Worm (Caenorhabditis elegans) whole organism, L4/young adult: ENCODE results near the gene tpra-1.

Source experiments
- W03F9.2 ChIP-seq: fragments of 150-350 bp; optimal IDR thresholded peaks from 2 replicates; lab custom pipeline; 2014; ENCODE audit warnings: missing biosample characterization, missing genetic modification characterization
- dao-5 ChIP-seq: sonication (generic microtip); optimal IDR thresholded peaks from 2 replicates; lab custom pipeline; 2016; ENCODE audit warnings: missing genotype, missing genetic modification characterization, moderate library complexity, missing compliant biosample characterization
- him-1 ChIP-seq: sonication (generic microtip); optimal IDR thresholded peaks from 2 replicates; lab custom pipeline; 2016; ENCODE audit warnings: missing genotype, missing genetic modification reagents, missing genetic modification characterization, missing compliant biosample characterization

tpra-1 gene

DNA sequence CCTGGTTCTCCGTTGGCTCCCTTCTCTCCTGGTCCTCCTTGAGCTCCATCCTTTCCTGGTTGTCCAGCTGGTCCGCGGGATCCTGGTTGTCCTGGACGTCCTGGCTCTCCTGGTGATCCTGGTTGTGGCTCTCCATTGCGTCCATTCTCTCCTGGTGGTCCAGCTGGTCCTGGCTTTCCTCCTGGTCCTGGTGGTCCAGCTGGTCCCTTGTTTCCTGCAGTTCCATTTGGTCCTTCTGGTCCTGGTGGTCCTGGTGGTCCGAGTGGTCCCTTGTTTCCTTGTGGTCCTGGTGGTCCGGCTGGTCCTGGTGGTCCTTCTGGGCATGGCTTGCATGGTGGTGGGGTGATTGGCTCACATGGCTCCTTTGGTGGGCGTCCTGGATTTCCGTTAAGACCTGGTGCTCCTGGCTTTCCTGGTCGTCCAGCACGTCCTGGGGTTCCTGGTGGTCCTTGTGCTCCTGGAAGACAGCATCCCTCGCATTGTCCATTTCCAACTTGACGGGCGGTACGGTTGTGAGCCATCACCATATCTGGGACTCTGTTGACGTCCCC, 22.8 kb downstream of the tpra-1 start:
- TF ChIP-seq him-1 (tag; lab: Kevin White, UChicago) (no peak), W03F9.2 (tag; lab: Kevin White, UChicago) (no peak), dao-5 (tag; lab: Kevin White, UChicago) (no peak)

DNA sequence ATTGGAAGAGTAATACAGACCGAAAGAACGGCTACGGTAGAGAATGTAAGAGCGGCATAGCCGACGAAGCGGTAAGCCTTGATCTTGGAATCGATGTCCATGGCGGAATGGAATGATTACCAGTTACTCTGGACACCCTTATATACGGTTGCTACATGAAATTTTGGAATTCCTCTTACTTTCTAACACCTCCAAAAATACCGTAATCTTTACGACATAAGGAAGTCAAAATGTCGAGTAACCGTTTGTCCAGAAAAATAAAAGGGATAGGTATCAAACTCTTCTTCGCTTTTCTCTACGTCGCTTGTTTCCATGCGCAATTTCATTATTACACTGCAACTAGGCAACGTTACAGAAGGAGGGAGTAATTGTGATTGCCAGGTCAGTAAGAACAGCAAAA, 23.4 kb downstream of the tpra-1 start, which contains the start of gene col-119:
TSS of gene col-119 (minus strand) at position 101 of the 400 bp plus-strand sequence.
- TF ChIP-seq him-1 (tag; lab: Kevin White, UChicago) (no peak), dao-5 (tag; lab: Kevin White, UChicago) (no peak), W03F9.2 (tag; lab: Kevin White, UChicago) (no peak)

DNA sequence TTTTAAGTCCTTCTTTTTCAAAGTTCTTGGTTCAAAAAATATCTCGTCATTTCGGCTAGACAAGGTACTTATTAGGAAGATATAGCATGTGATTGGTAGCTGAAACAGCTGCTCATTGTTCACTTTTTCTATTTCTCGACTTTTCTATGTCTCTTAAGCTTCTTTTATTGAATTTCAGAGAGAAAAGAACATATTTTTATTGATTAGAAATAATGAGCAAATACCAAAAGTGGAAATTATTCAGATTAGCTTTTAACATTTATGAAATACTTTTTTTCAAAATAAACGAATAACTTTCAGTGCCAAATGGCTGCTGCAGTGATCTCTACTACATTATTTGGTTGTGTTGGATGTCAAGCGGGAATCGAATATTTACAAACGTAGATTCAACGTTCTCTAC, 28.3 kb downstream of the tpra-1 start, which contains the start of gene nstp-1:
TSS of gene nstp-1 (plus strand) at position 301 of the 400 bp plus-strand sequence.
- no peak for TF ChIP-seq dao-5 (tag; lab: Kevin White, UChicago)
- TF ChIP-seq W03F9.2 (tag; lab: Kevin White, UChicago), result no peak
- no peak for TF ChIP-seq him-1 (tag; lab: Kevin White, UChicago)

DNA sequence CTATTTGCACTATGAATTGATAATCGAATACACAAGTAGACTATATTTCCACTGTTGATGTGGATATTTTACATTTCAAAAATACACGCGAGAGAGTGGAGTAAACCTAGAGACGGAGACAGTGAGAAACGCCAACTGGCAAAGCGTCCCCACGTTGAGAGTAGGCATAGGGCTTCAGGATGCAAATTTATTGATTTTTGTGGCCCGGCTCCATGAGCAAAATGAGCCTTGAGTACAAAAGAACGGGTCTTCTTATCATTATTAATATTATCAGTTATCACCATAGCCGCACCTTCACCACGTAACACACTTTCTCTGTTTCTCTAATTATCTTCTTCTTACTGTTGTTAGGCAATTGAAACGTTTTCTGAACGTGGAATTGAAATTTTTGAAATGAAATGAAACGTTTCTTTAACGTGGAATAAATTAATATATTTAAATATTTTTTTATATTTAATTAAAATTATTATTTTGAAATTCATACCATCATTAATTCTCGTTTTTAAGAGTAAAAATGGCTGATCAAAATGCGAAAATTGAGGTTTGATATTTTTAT, 30.6 kb downstream of the tpra-1 start, which contains the start of gene bre-1:
TSS of gene bre-1 (plus strand) at position 506 of the 556 bp plus-strand sequence.
- no peak for TF ChIP-seq dao-5 (tag; lab: Kevin White, UChicago)
- no peak for TF ChIP-seq W03F9.2 (tag; lab: Kevin White, UChicago)
- TF ChIP-seq him-1 (tag; lab: Kevin White, UChicago), result no peak

DNA sequence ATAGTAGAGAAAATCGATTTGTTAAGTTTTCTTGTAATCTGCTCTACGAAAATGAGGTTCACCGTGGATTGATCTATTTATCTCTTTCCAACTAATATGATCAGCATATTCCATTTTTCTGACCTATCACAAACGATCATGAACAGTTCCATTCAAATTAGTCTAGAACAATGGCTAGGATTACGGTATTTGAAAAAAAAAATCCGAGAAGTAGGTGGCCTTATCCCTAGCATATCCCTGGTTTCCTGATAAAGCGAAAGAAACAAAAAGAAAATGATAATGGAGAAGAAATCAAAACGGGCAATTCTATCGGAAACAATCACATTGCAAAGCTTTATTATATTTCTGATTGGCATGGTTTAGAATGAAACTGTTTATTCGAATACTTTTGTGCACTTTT, 36.5 kb downstream of the tpra-1 start, which contains the start of gene mltn-12:
TSS of gene mltn-12 (plus strand) at position 301 of the 400 bp plus-strand sequence.
- TF ChIP-seq him-1 (tag; lab: Kevin White, UChicago), result no peak
- no peak for TF ChIP-seq dao-5 (tag; lab: Kevin White, UChicago)
- TF ChIP-seq W03F9.2 (tag; lab: Kevin White, UChicago), result no peak

DNA sequence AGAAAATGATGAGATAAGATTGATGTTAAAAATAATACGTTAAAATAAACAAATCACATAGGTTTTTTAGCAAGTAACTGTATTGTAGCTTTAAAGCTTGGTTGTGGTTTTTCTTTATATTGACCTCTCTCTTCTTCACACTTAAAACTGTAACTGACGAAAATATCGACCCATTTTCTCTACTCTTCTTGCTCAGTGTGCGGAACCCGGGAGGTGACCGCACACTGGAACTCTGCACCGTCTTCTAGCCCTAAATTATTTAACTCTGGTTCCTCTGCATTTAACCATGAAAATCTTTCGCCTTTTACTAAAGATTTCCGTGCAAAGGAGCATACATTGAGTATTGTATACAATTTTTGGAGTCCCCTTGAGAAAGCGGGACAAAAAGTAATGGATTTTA, 38.2 kb downstream of the tpra-1 start:
- TF ChIP-seq dao-5 (tag; lab: Kevin White, UChicago) (no peak), W03F9.2 (tag; lab: Kevin White, UChicago) (no peak), him-1 (tag; lab: Kevin White, UChicago) (no peak)

DNA sequence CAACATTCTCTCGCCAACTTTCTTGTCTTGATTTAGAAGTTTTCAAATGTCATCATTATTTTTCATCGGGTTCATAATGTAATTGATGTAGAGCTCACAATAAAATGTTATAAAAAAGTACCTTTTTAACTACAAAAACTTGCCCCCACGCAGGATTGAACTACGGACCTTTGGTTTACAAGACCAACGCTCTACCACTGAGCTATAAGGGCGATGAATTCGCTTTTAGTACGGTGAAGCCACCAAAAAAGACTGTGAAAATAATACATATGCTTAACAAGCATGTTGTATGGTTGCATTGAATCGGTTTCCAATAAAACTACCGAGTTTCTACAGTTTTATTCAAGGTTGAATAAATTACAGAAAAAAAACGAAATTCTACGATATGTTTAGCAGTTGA, 44.4 kb downstream of the tpra-1 start:
- no peak for TF ChIP-seq him-1 (tag; lab: Kevin White, UChicago)
- no peak for TF ChIP-seq dao-5 (tag; lab: Kevin White, UChicago)
- no peak for TF ChIP-seq W03F9.2 (tag; lab: Kevin White, UChicago)

DNA sequence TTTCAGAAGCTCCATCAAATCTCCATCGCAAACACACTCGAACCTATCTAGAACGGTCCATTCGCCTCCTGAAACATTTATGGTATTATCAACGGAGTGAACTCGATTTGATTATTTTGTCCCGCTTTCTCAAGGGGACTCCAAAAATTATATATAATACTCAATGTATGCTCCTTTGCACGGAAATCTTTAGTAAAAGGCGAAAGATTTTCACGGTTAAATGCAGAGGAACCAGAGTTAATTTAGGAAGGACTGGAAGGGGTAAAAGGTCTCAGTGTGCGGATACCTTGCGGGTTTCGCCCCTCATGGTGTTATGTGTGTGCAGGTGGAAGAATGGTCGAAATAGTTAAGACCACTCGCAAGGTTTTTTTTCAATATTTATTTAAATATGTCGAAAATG, 44.9 kb downstream of the tpra-1 start:
- TF ChIP-seq W03F9.2 (tag; lab: Kevin White, UChicago) (no peak), him-1 (tag; lab: Kevin White, UChicago) (no peak), dao-5 (tag; lab: Kevin White, UChicago) (no peak)

DNA sequence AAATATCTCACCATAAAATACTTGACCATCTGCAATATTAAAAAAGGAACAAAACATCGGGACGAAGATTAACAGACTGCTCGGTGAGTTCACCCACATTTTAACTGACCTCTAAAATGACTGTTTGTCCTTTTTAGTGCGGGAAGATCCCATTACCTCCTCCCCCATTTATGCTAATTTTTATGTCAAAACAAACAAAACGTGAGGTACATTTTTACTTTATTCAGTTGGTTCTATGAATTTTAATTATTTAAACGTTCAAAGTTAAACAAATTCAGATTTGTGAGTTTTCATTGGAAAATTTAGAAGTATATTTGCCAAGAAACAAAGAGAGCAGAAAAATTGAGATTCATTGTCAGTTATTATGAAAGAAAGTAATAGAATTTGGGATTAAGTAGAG, 46.3 kb downstream of the tpra-1 start, which contains the start of gene C53D6.8:
TSS of gene C53D6.8 (minus strand) at position 101 of the 400 bp plus-strand sequence.
- TF ChIP-seq W03F9.2 (tag; lab: Kevin White, UChicago), result no peak
- TF ChIP-seq dao-5 (tag; lab: Kevin White, UChicago), result no peak
- TF ChIP-seq him-1 (tag; lab: Kevin White, UChicago), result no peak

DNA sequence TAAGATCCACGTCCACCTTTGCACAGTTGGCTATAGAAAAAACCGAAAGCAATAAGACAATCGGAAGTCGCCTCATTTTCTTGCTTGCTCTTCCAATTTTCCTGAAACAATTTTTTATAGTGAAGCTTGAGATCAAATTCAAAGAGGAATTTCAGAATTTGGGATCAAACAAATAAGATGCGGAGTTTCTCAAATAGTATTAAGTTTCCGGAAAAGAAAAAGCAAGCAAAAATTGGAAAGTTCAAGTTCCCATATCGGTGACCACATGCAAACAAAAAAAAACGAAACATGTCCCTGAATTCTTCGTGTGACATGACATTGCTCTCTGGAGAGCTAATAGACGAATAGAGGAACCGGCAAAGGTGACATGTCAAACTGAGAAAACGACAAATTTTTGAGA, 49.0 kb downstream of the tpra-1 start, which contains the start of gene unc-129:
TSS of gene unc-129 (minus strand) at position 101 of the 400 bp plus-strand sequence.
- TF ChIP-seq him-1 (tag; lab: Kevin White, UChicago), result no peak
- TF ChIP-seq dao-5 (tag; lab: Kevin White, UChicago), result no peak
- no peak for TF ChIP-seq W03F9.2 (tag; lab: Kevin White, UChicago)

DNA sequence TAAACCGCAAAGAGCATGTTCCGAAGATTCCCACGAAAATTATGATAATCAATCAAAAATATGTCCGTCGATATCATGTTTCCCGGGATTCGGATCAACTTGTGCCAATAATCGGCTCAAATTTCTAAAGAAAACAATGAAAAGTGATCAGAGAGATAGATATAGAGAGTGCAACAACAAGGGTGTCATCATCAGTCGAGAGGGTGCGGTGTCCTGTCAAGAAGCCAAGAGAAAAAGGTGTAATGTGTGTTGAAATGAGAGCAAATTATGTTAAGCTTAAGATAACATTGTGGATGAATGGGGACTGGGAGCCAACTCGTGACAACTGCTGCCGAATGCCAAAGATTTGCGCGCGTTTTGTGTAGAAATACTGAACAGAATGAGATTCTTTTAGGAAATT, 51.7 kb downstream of the tpra-1 start:
- TF ChIP-seq W03F9.2 (tag; lab: Kevin White, UChicago), result no peak
- TF ChIP-seq dao-5 (tag; lab: Kevin White, UChicago), result no peak
- no peak for TF ChIP-seq him-1 (tag; lab: Kevin White, UChicago)

DNA sequence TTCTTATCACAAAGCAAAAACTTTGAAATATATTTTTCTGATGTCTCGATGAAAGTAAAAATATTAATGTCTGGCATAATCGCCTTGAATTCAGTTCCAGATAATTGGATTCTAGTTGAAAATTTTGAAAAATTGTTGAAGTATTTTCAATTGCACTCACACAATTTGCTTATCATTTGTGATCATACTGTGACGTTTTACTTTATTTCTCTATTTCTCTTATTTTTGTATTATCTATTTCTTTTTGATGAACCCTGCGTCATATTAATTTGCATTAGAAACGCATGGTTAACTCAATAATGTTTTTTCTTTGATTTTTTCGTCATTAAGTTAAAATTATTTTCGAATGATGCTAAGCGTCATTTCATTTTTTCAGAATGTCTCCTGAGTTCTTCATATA, 54.0 kb downstream of the tpra-1 start, which contains the start of gene C53D6.11:
TSS of gene C53D6.11 (plus strand) at position 328 of the 400 bp plus-strand sequence.
- TF ChIP-seq him-1 (tag; lab: Kevin White, UChicago), result no peak
- no peak for TF ChIP-seq dao-5 (tag; lab: Kevin White, UChicago)
- no peak for TF ChIP-seq W03F9.2 (tag; lab: Kevin White, UChicago)
